Fruit fly (Drosophila melanogaster) whole organism, embryonic: ENCODE results near the gene CG1532.

ENCODE experiments used
- ATbp ChIP-seq: fragments of 200-800 bp; sonication (Bioruptor generic); optimal IDR thresholded peaks from 2 replicates; lab custom pipeline; 2017; ENCODE audit warnings: missing biosample characterization, mild to moderate bottlenecking, missing genetic modification characterization, missing genetic modification reagents
- Antp ChIP-seq: fragments of 200-800 bp; sonication (Bioruptor generic); optimal IDR thresholded peaks from 3 replicates; lab custom pipeline; 2016; ENCODE audit warnings: missing biosample characterization, missing genetic modification characterization
- Asciz ChIP-seq: fragments of 200-800 bp; sonication (Bioruptor generic); optimal IDR thresholded peaks from 2 replicates; lab custom pipeline; 2017; ENCODE audit warnings: missing biosample characterization, mild to moderate bottlenecking, missing genetic modification characterization, missing genetic modification reagents
- B-H2 ChIP-seq: fragments of 200-800 bp; sonication (Bioruptor generic); optimal IDR thresholded peaks from 2 replicates; lab custom pipeline; 2018; ENCODE audit warnings: missing biosample characterization, mild to moderate bottlenecking, missing genetic modification characterization
- CG10267 ChIP-seq: fragments of 200-800 bp; sonication (Bioruptor generic); optimal IDR thresholded peaks from 2 replicates; lab custom pipeline; 2018; ENCODE audit warnings: missing biosample characterization, mild to moderate bottlenecking, missing genetic modification characterization, moderate library complexity
- CG12104 ChIP-seq: fragments of 200-800 bp; sonication (Bioruptor generic); optimal IDR thresholded peaks from 3 replicates; lab custom pipeline; 2016; ENCODE audit warnings: missing biosample characterization, missing genetic modification characterization
- CG1233 ChIP-seq: fragments of 200-800 bp; sonication (Bioruptor generic); optimal IDR thresholded peaks from 4 replicates; lab custom pipeline; 2018; ENCODE audit warnings: missing biosample characterization, mild to moderate bottlenecking, missing genetic modification characterization
- CG13123 ChIP-seq: fragments of 200-800 bp; sonication (Bioruptor generic); optimal IDR thresholded peaks from 2 replicates; lab custom pipeline; 2016; ENCODE audit warnings: missing biosample characterization, missing genetic modification characterization
- CG14441 ChIP-seq: fragments of 200-800 bp; sonication (Bioruptor generic); IDR thresholded peaks from 2 replicates; pipeline ENCODE4 v1.3.6; 2022; ENCODE audit warnings: missing biosample characterization, missing genetic modification characterization
- CG1603 ChIP-seq: fragments of 200-800 bp; sonication (Bioruptor generic); optimal IDR thresholded peaks from 2 replicates; lab custom pipeline; 2019; ENCODE audit warnings: missing biosample characterization, mild to moderate bottlenecking, missing genetic modification characterization, moderate library complexity
- CG17361 ChIP-seq: fragments of 200-800 bp; sonication (Bioruptor generic); IDR thresholded peaks from 3 replicates; pipeline ENCODE4 v1.3.6; 2022; ENCODE audit warnings: missing biosample characterization, missing genetic modification characterization
- CG17612 ChIP-seq: fragments of 200-800 bp; sonication (Bioruptor generic); IDR thresholded peaks from 2 replicates; pipeline ENCODE4 v1.3.6; 2022; ENCODE audit warnings: missing biosample characterization, missing genetic modification characterization
- CG18476 ChIP-seq: fragments of 200-800 bp; sonication (Bioruptor generic); optimal IDR thresholded peaks from 2 replicates; lab custom pipeline; 2016; ENCODE audit warnings: missing biosample characterization, mild to moderate bottlenecking, missing genetic modification characterization
- CG32767 ChIP-seq: fragments of 200-800 bp; sonication (Bioruptor generic); IDR thresholded peaks from 2 replicates; pipeline ENCODE4 v1.3.6; 2022; ENCODE audit warnings: missing biosample characterization, missing genetic modification characterization
- CG33557 ChIP-seq: fragments of 200-800 bp; sonication (Bioruptor generic); optimal IDR thresholded peaks from 2 replicates; lab custom pipeline; 2019; ENCODE audit warnings: missing biosample characterization, mild to moderate bottlenecking, missing genetic modification characterization, moderate library complexity
- CG5245 ChIP-seq: fragments of 200-800 bp; sonication (Bioruptor generic); optimal IDR thresholded peaks from 3 replicates; lab custom pipeline; 2016; ENCODE audit warnings: missing biosample characterization, missing genetic modification characterization
- CG6765 ChIP-seq: fragments of 200-800 bp; sonication (Bioruptor generic); optimal IDR thresholded peaks from 3 replicates; lab custom pipeline; 2017; ENCODE audit warnings: missing biosample characterization, mild to moderate bottlenecking, missing genetic modification characterization
- CG6854 ChIP-seq: fragments of 200-800 bp; sonication (Bioruptor generic); optimal IDR thresholded peaks from 3 replicates; lab custom pipeline; 2017; ENCODE audit warnings: missing biosample characterization, mild to moderate bottlenecking, missing genetic modification characterization
- CG7839 ChIP-seq: fragments of 200-800 bp; sonication (Bioruptor generic); optimal IDR thresholded peaks from 3 replicates; lab custom pipeline; 2018; ENCODE audit warnings: missing biosample characterization, mild to moderate bottlenecking, missing genetic modification characterization, moderate library complexity
- CG8359 ChIP-seq: fragments of 200-800 bp; sonication (Bioruptor generic); optimal IDR thresholded peaks from 2 replicates; lab custom pipeline; 2017; ENCODE audit warnings: missing biosample characterization, mild to moderate bottlenecking, missing genetic modification characterization, borderline replicate concordance
- CG9876 ChIP-seq: fragments of 200-800 bp; sonication (Bioruptor generic); optimal IDR thresholded peaks from 2 replicates; lab custom pipeline; 2016; ENCODE audit warnings: missing biosample characterization, missing genetic modification characterization
- CG9932 ChIP-seq: fragments of 200-800 bp; sonication (Bioruptor generic); IDR thresholded peaks from 2 replicates; pipeline ENCODE4 v1.3.6; 2022; ENCODE audit warnings: missing biosample characterization, missing genetic modification characterization
- CoRest ChIP-seq: fragments of 200-800 bp; sonication (Bioruptor generic); optimal IDR thresholded peaks from 3 replicates; lab custom pipeline; 2018; ENCODE audit warnings: missing biosample characterization, mild to moderate bottlenecking, missing genetic modification characterization, moderate library complexity
- Dll ChIP-seq: fragments of 200-800 bp; sonication (Bioruptor generic); IDR thresholded peaks from 4 replicates; pipeline ENCODE4 v1.3.6; 2022; ENCODE audit warnings: missing biosample characterization, missing genetic modification characterization; ENCODE audit not compliant: partially characterized antibody
- Drgx ChIP-seq: fragments of 200-800 bp; sonication (Bioruptor generic); IDR thresholded peaks from 2 replicates; pipeline ENCODE4 v1.3.6; 2022; ENCODE audit warnings: missing biosample characterization, missing genetic modification characterization
- E2f1 ChIP-seq: fragments of 200-800 bp; sonication (Bioruptor generic); IDR thresholded peaks from 2 replicates; pipeline ENCODE4 v1.3.6; 2022; ENCODE audit warnings: missing biosample characterization, missing genetic modification characterization
- Fer1 ChIP-seq: fragments of 200-800 bp; sonication (Bioruptor generic); optimal IDR thresholded peaks from 2 replicates; lab custom pipeline; 2017; ENCODE audit warnings: missing biosample characterization, mild to moderate bottlenecking, missing genetic modification characterization
- Fer2 ChIP-seq: fragments of 200-800 bp; sonication (Bioruptor generic); optimal IDR thresholded peaks from 2 replicates; lab custom pipeline; 2018; ENCODE audit warnings: missing biosample characterization, mild to moderate bottlenecking, missing genetic modification characterization, moderate library complexity
- Gsc ChIP-seq: fragments of 200-800 bp; sonication (Bioruptor generic); IDR thresholded peaks from 2 replicates; pipeline ENCODE4 v1.3.6; 2022; ENCODE audit warnings: missing biosample characterization, missing genetic modification characterization
- Gug ChIP-seq: fragments of 200-800 bp; sonication (Bioruptor generic); IDR thresholded peaks from 4 replicates; pipeline ENCODE4 v1.3.6; 2022; ENCODE audit warnings: missing biosample characterization, missing genetic modification characterization
- H2.0 ChIP-seq: fragments of 200-800 bp; sonication (Bioruptor generic); IDR thresholded peaks from 2 replicates; pipeline ENCODE4 v1.3.6; 2022; ENCODE audit warnings: missing biosample characterization, missing genetic modification characterization
- Hand ChIP-seq: fragments of 200-800 bp; sonication (Bioruptor generic); optimal IDR thresholded peaks from 2 replicates; lab custom pipeline; 2017; ENCODE audit warnings: mild to moderate bottlenecking, missing biosample characterization, missing genetic modification reagents, missing genetic modification characterization
- HmgD ChIP-seq: fragments of 200-800 bp; sonication (Bioruptor generic); optimal IDR thresholded peaks from 3 replicates; lab custom pipeline; 2016; ENCODE audit warnings: missing biosample characterization, missing genetic modification characterization
- Hr3 ChIP-seq: fragments of 200-800 bp; sonication (Bioruptor generic); optimal IDR thresholded peaks from 3 replicates; lab custom pipeline; 2016; ENCODE audit warnings: missing biosample characterization, missing genetic modification characterization
- MTF-1 ChIP-seq: fragments of 200-800 bp; sonication (Bioruptor generic); optimal IDR thresholded peaks from 2 replicates; lab custom pipeline; 2018; ENCODE audit warnings: missing biosample characterization, mild to moderate bottlenecking, missing genetic modification characterization, borderline replicate concordance
- Med ChIP-seq: fragments of 200-800 bp; sonication (Bioruptor generic); peaks from one replicate; lab custom pipeline; 2016; ENCODE audit warnings: missing biosample characterization, missing genetic modification characterization, mild to moderate bottlenecking, inconsistent platforms, moderate library complexity
- NC2α ChIP-seq: fragments of 200-800 bp; sonication (Bioruptor generic); optimal IDR thresholded peaks from 2 replicates; lab custom pipeline; 2016; ENCODE audit warnings: missing biosample characterization, missing genetic modification characterization
- NfI ChIP-seq: fragments of 200-800 bp; sonication (Bioruptor generic); optimal IDR thresholded peaks from 3 replicates; lab custom pipeline; 2018; ENCODE audit warnings: missing biosample characterization, mild to moderate bottlenecking, missing genetic modification characterization, moderate library complexity
- Sox102F ChIP-seq: fragments of 200-800 bp; sonication (Bioruptor generic); optimal IDR thresholded peaks from 2 replicates; lab custom pipeline; 2018; ENCODE audit warnings: missing biosample characterization, mild to moderate bottlenecking, missing genetic modification characterization, moderate library complexity
- Stat92E ChIP-seq, 3 experiments: fragments of >200 bp in 2 of 3; fragments of 200-800 bp in 1 of 3; sonication (Bioruptor generic) in 1 of 3; optimal IDR thresholded peaks; 2 replicates each; lab custom pipeline; 2017 to 2019; ENCODE audit warnings: missing biosample characterization in 3 of 3, missing genetic modification characterization in 3 of 3, mild to moderate bottlenecking in 1 of 3, moderate library complexity in 1 of 3
- YL-1 ChIP-seq: fragments of 200-800 bp; sonication (Bioruptor generic); optimal IDR thresholded peaks from 3 replicates; lab custom pipeline; 2017; ENCODE audit warnings: missing biosample characterization, mild to moderate bottlenecking, missing genetic modification characterization
- chif ChIP-seq, 2 experiments: fragments of 200-800 bp; sonication (Bioruptor generic); optimal IDR thresholded peaks; 3 replicates each; lab custom pipeline; 2016; ENCODE audit warnings: missing biosample characterization in 2 of 2, missing genetic modification characterization in 2 of 2
- dmrt11E ChIP-seq: fragments of 200-800 bp; sonication (Bioruptor generic); optimal IDR thresholded peaks from 3 replicates; lab custom pipeline; 2018; ENCODE audit warnings: missing biosample characterization, mild to moderate bottlenecking, missing genetic modification characterization, moderate library complexity
- en ChIP-seq: fragments of 200-800 bp; sonication (Bioruptor generic); optimal IDR thresholded peaks from 2 replicates; lab custom pipeline; 2016; ENCODE audit warnings: missing biosample characterization, missing genetic modification characterization
- lov ChIP-seq, 2 experiments: fragments of 200-800 bp in 1 of 2; fragments of >200 bp in 1 of 2; sonication (Bioruptor generic) in 1 of 2; IDR thresholded peaks in 1 of 2; optimal IDR thresholded peaks in 1 of 2; 2 replicates in 1 of 2; 3 replicates in 1 of 2; pipeline versions ENCODE4 v1.3.6 to Lab custom; 2017 to 2022; ENCODE audit warnings: missing biosample characterization in 1 of 2, missing genetic modification characterization in 1 of 2
- mam ChIP-seq: fragments of 200-800 bp; sonication (Bioruptor generic); optimal IDR thresholded peaks from 3 replicates; lab custom pipeline; 2016; ENCODE audit warnings: missing biosample characterization, missing genetic modification characterization
- slbo ChIP-seq: fragments of 200-800 bp; sonication (Bioruptor generic); IDR thresholded peaks from 2 replicates; pipeline ENCODE4 v1.3.6; 2022; ENCODE audit warnings: missing biosample characterization, missing genetic modification characterization
- wor ChIP-seq: fragments of 200-800 bp; sonication (Bioruptor generic); IDR thresholded peaks from 2 replicates; pipeline ENCODE4 v1.3.6; 2022; ENCODE audit warnings: missing biosample characterization, missing genetic modification characterization

Gene CG1532

dm6 chrX:21044831-21045447, 16.8 kb upstream of the CG1532 start, which contains the start of gene Cbs (continued):
- TF ChIP-seq YL-1 (GFP tag; lab: Kevin White, UChicago) = no peak
- peak; percentile 54 for TF ChIP-seq CG1233 (GFP tag; lab: Kevin White, UChicago)
- peak; percentile 43 for TF ChIP-seq Hr3 (GFP tag; lab: Kevin White, UChicago)
- TF ChIP-seq Stat92E (GFP tag; optimal IDR thresholded peaks at IDR 0.05; lab: Kevin White, UChicago) = no peak
- TF ChIP-seq CG8359 (GFP tag; lab: Kevin White, UChicago) = peak; percentile 15
- TF ChIP-seq HmgD = no peak
- TF ChIP-seq CG5245 = peak; percentile 17
- TF ChIP-seq CG10267 (tag; lab: Kevin White, UChicago) = peak; percentile 49
- peak; percentile 56 for TF ChIP-seq Drgx (GFP tag; lab: Robert Waterston, UW)
- TF ChIP-seq NfI = peak; percentile 60
- peak; percentile 49 for TF ChIP-seq Hand (GFP tag; lab: Kevin White, UChicago)
- TF ChIP-seq CG12104 = peak; percentile 60
- TF ChIP-seq CG6854 (GFP tag; lab: Kevin White, UChicago) = no peak
- peak; percentile 35 for TF ChIP-seq Asciz (GFP tag; lab: Kevin White, UChicago)
- TF ChIP-seq CG7839 = peak; percentile 83
- TF ChIP-seq wor = peak; percentile 38; the same call in 1 of the 2 replicates
- peak; percentile 53 for TF ChIP-seq dmrt11E (tag; lab: Kevin White, UChicago)
- peak; percentile 11 for TF ChIP-seq mam (GFP tag; lab: Kevin White, UChicago)
- peak; percentile 74 for TF ChIP-seq CoRest (tag; lab: Kevin White, UChicago)
- TF ChIP-seq Antp = peak; percentile 21
- no peak for TF ChIP-seq CG9876 (GFP tag; lab: Kevin White, UChicago)
- TF ChIP-seq B-H2 (GFP tag; lab: Kevin White, UChicago) = peak; percentile 51
- TF ChIP-seq CG1603 (tag; lab: Kevin White, UChicago) = peak; percentile 15
- TF ChIP-seq chif (GFP tag; optimal IDR thresholded peaks at IDR 0.05; lab: Kevin White, UChicago) = peak in 1 of 2 experiments; percentile 14
- no peak for TF ChIP-seq Dll (GFP tag; lab: Robert Waterston, UW)
- TF ChIP-seq CG9932 = peak; percentile 86
- no peak for TF ChIP-seq NC2α (GFP tag; lab: Kevin White, UChicago)
- peak; percentile 40 for TF ChIP-seq Fer2
- TF ChIP-seq CG32767 = peak; percentile 49; the same call in 1 of the 2 replicates
- peak; percentile 61; the same call in 1 of the 2 replicates for TF ChIP-seq CG17612 (GFP tag; lab: Robert Waterston, UW)
- TF ChIP-seq CG17361 = peak; percentile 90
- TF ChIP-seq CG6765 (GFP tag; lab: Kevin White, UChicago) = peak; percentile 41
- peak; percentile 59 for TF ChIP-seq Sox102F
- peak; percentile 25 for TF ChIP-seq CG33557 (GFP tag; lab: Kevin White, UChicago)
- no peak for TF ChIP-seq lov (optimal IDR thresholded peaks at IDR 0.05; lab: Kevin White, UChicago)
- 0 out of 3 replicates have a peak, but pooled peaks have one; percentile 37 for TF ChIP-seq lov (GFP tag; IDR thresholded peaks at IDR 0.05; lab: Robert Waterston, UW)
- peak; percentile 67 for TF ChIP-seq Med
- TF ChIP-seq Fer1 (GFP tag; lab: Kevin White, UChicago) = peak; percentile 50
- peak; percentile 70 for TF ChIP-seq CG14441 (GFP tag; lab: Robert Waterston, UW)
- TF ChIP-seq Gug (GFP tag; lab: Robert Waterston, UW) = peak; percentile 74; the same call in 3 of the 4 replicates
- peak; percentile 18 for TF ChIP-seq ATbp
- TF ChIP-seq en = no peak
- TF ChIP-seq slbo (GFP tag; lab: Robert Waterston, UW) = peak; percentile 86
- peak; percentile 10 for TF ChIP-seq CG13123 (GFP tag; lab: Kevin White, UChicago)
- peak; percentile 61 for TF ChIP-seq E2f1
- no peak for TF ChIP-seq Gsc
- TF ChIP-seq CG18476 (GFP tag; lab: Kevin White, UChicago) = peak; percentile 1
- TF ChIP-seq H2.0 = peak; percentile 66
- TF ChIP-seq MTF-1 (GFP tag; lab: Kevin White, UChicago) = peak; percentile 12
